Worm (Caenorhabditis elegans) whole organism, L3 larva: ENCODE measurements around the gene F01F1.14.

Experiments
- R02D3.7 ChIP-seq: fragments of 150-350 bp; optimal IDR thresholded peaks from 2 replicates; lab custom pipeline; 2014; ENCODE audit warnings: missing biosample characterization, missing genetic modification characterization
- aly-2 ChIP-seq: fragments of 150-350 bp; optimal IDR thresholded peaks from 2 replicates; lab custom pipeline; 2014; ENCODE audit warnings: missing biosample characterization, missing genetic modification characterization
- ama-1 ChIP-seq: fragments of 150-350 bp; optimal IDR thresholded peaks from 2 replicates; lab custom pipeline; 2018
- ceh-16 ChIP-seq: sonication (generic microtip); optimal IDR thresholded peaks from 2 replicates; lab custom pipeline; 2017; ENCODE audit warnings: missing biosample characterization, missing genetic modification characterization
- ceh-28 ChIP-seq: fragments of 150-350 bp; optimal IDR thresholded peaks from 2 replicates; lab custom pipeline; 2014; ENCODE audit warnings: missing biosample characterization, missing genetic modification reagents, missing genetic modification characterization
- ceh-82 ChIP-seq: fragments of 150-350 bp; optimal IDR thresholded peaks from 2 replicates; lab custom pipeline; 2014; ENCODE audit warnings: missing biosample characterization, missing genetic modification characterization
- ceh-9 ChIP-seq: sonication (generic microtip); optimal IDR thresholded peaks from 2 replicates; lab custom pipeline; 2018; ENCODE audit warnings: missing biosample characterization, missing genetic modification characterization
- egl-27 ChIP-seq: sonication (generic microtip); optimal IDR thresholded peaks from 4 replicates; lab custom pipeline; 2017; ENCODE audit warnings: missing biosample characterization, missing genetic modification reagents, missing genetic modification characterization
- egl-5 ChIP-seq: fragments of 150-350 bp; optimal IDR thresholded peaks from 2 replicates; lab custom pipeline; 2017; ENCODE audit warnings: missing biosample characterization, missing genetic modification reagents, missing genetic modification characterization, inconsistent platforms
- elt-1 ChIP-seq: fragments of 150-350 bp; optimal IDR thresholded peaks from 2 replicates; lab custom pipeline; 2014; ENCODE audit warnings: missing biosample characterization, missing genetic modification characterization
- elt-2 ChIP-seq: sonication (generic microtip); optimal IDR thresholded peaks from 2 replicates; lab custom pipeline; 2016; ENCODE audit warnings: missing genetic modification reagents, mild to moderate bottlenecking, missing genetic modification characterization, missing compliant biosample characterization
- elt-3 ChIP-seq, 3 experiments: fragments of 150-350 bp in 1 of 3; sonication (generic microtip) in 2 of 3; optimal IDR thresholded peaks; 2 replicates in 2 of 3; 4 replicates in 1 of 3; lab custom pipeline; 2014 to 2017; ENCODE audit warnings: missing biosample characterization in 3 of 3, missing genetic modification characterization in 3 of 3
- fkh-10 ChIP-seq: sonication (generic microtip); optimal IDR thresholded peaks from 2 replicates; lab custom pipeline; 2017; ENCODE audit warnings: missing biosample characterization, missing genetic modification reagents, missing genetic modification characterization
- fos-1 ChIP-seq: fragments of 150-350 bp; optimal IDR thresholded peaks from 2 replicates; lab custom pipeline; 2014; ENCODE audit warnings: missing biosample characterization, missing genetic modification characterization
- jun-1 ChIP-seq: fragments of 150-350 bp; optimal IDR thresholded peaks from 2 replicates; lab custom pipeline; 2014; ENCODE audit warnings: missing biosample characterization, missing genetic modification reagents, missing genetic modification characterization
- lsy-12 ChIP-seq: sonication (generic microtip); optimal IDR thresholded peaks from 2 replicates; lab custom pipeline; 2016; ENCODE audit warnings: mild to moderate bottlenecking, missing genetic modification characterization, missing compliant biosample characterization
- nfya-1 ChIP-seq: sonication (generic microtip); optimal IDR thresholded peaks from 2 replicates; lab custom pipeline; 2017; ENCODE audit warnings: missing genetic modification characterization, mild to moderate bottlenecking, missing compliant biosample characterization, antibody characterized with exemption, moderate library complexity; ENCODE audit not compliant: insufficient read depth
- nhr-12 ChIP-seq: fragments of 150-350 bp; optimal IDR thresholded peaks from 2 replicates; lab custom pipeline; 2014; ENCODE audit warnings: missing biosample characterization, missing genetic modification characterization
- nhr-23 ChIP-seq: fragments of 150-350 bp; optimal IDR thresholded peaks from 2 replicates; lab custom pipeline; 2014; ENCODE audit warnings: missing biosample characterization, missing genetic modification reagents, missing genetic modification characterization
- nhr-237 ChIP-seq: fragments of 150-350 bp; optimal IDR thresholded peaks from 2 replicates; lab custom pipeline; 2014; ENCODE audit warnings: missing biosample characterization, missing genetic modification characterization
- nhr-25 ChIP-seq: sonication (generic microtip); optimal IDR thresholded peaks from 2 replicates; lab custom pipeline; 2017; ENCODE audit warnings: missing biosample characterization, missing genetic modification characterization
- nhr-43 ChIP-seq: sonication (generic microtip); optimal IDR thresholded peaks from 2 replicates; lab custom pipeline; 2016; ENCODE audit warnings: mild to moderate bottlenecking, missing genetic modification characterization, missing compliant biosample characterization; ENCODE audit not compliant: poor library complexity, severe bottlenecking
- nhr-67 ChIP-seq: fragments of 150-350 bp; optimal IDR thresholded peaks from 2 replicates; lab custom pipeline; 2014; ENCODE audit warnings: missing biosample characterization, missing genetic modification characterization
- nhr-76 ChIP-seq: fragments of 150-350 bp; sonication (generic microtip); optimal IDR thresholded peaks from 5 replicates; lab custom pipeline; 2014; ENCODE audit warnings: missing biosample characterization, missing genetic modification characterization
- nhr-77 ChIP-seq: fragments of 150-350 bp; optimal IDR thresholded peaks from 2 replicates; lab custom pipeline; 2014; ENCODE audit warnings: missing biosample characterization, missing genetic modification characterization
- pha-4 ChIP-seq: fragments of 150-350 bp; optimal IDR thresholded peaks from 2 replicates; lab custom pipeline; 2014; ENCODE audit warnings: missing biosample characterization, missing genetic modification reagents, missing genetic modification characterization
- pqm-1 ChIP-seq: fragments of 150-350 bp; optimal IDR thresholded peaks from 2 replicates; lab custom pipeline; 2017; ENCODE audit warnings: missing biosample characterization, missing genetic modification characterization, inconsistent platforms
- sea-2 ChIP-seq: fragments of 150-350 bp; sonication (generic microtip); optimal IDR thresholded peaks from 4 replicates; lab custom pipeline; 2014; ENCODE audit warnings: missing biosample characterization, missing genetic modification reagents, missing genetic modification characterization
- skn-1 ChIP-seq: fragments of 150-350 bp; optimal IDR thresholded peaks from 2 replicates; lab custom pipeline; 2014; ENCODE audit warnings: missing biosample characterization, missing genetic modification characterization
- tbx-2 ChIP-seq: sonication (generic microtip); optimal IDR thresholded peaks from 2 replicates; lab custom pipeline; 2016; ENCODE audit warnings: mild to moderate bottlenecking, missing genetic modification characterization, missing compliant biosample characterization
- unc-62 ChIP-seq: fragments of 150-350 bp; sonication (generic microtip); optimal IDR thresholded peaks from 4 replicates; lab custom pipeline; 2014; ENCODE audit warnings: missing biosample characterization, missing genetic modification reagents, missing genetic modification characterization
- zag-1 ChIP-seq: fragments of 150-350 bp; optimal IDR thresholded peaks from 2 replicates; lab custom pipeline; 2014; ENCODE audit warnings: missing biosample characterization, missing genetic modification characterization
- ztf-11 ChIP-seq: fragments of 150-350 bp; optimal IDR thresholded peaks from 2 replicates; lab custom pipeline; 2014; ENCODE audit warnings: missing biosample characterization, missing genetic modification characterization
- ztf-4 ChIP-seq: fragments of 150-350 bp; optimal IDR thresholded peaks from 2 replicates; lab custom pipeline; 2014; ENCODE audit warnings: missing biosample characterization, missing genetic modification characterization

The F01F1.14 gene

ce11 chrIII:5892909-5893308 is 10.2 kb upstream of the F01F1.14 start:
- no peak for TF ChIP-seq jun-1 (tag; lab: Kevin White, UChicago)
- TF ChIP-seq ztf-11 (tag; lab: Kevin White, UChicago), result no peak
- peak; percentile 59 for TF ChIP-seq pha-4 (tag; lab: Kevin White, UChicago)

- TF ChIP-seq sea-2 (GFP tag; lab: Kevin White, UChicago), result no peak
- TF ChIP-seq egl-5 (tag; lab: Kevin White, UChicago), result no peak
- no peak for TF ChIP-seq aly-2 (tag; lab: Kevin White, UChicago)
- no peak for TF ChIP-seq fkh-10 (GFP tag; lab: Kevin White, UChicago)
- no peak for TF ChIP-seq elt-1 (tag; lab: Kevin White, UChicago)
- no peak for TF ChIP-seq ceh-16
- TF ChIP-seq ama-1 (lab: Kevin White, UChicago), result no peak
- no peak for TF ChIP-seq ztf-11 (tag; lab: Kevin White, UChicago)
- TF ChIP-seq nhr-43 (tag; lab: Kevin White, UChicago), result no peak
- no peak for TF ChIP-seq unc-62 (GFP tag; lab: Kevin White, UChicago)
- TF ChIP-seq nhr-67, result no peak
- no peak for TF ChIP-seq lsy-12 (tag; lab: Kevin White, UChicago)
- TF ChIP-seq nhr-77 (tag; lab: Kevin White, UChicago), result no peak
- no peak for TF ChIP-seq elt-3 (tag; optimal IDR thresholded peaks at IDR 0.05; lab: Kevin White, UChicago)
- no peak for TF ChIP-seq nfya-1 (tag; lab: Kevin White, UChicago)
- TF ChIP-seq jun-1 (tag; lab: Kevin White, UChicago), result no peak
- no peak for TF ChIP-seq ceh-82 (tag; lab: Kevin White, UChicago)
- no peak for TF ChIP-seq tbx-2 (tag; lab: Kevin White, UChicago)
- no peak for TF ChIP-seq ztf-4 (tag; lab: Kevin White, UChicago)
Observed at ce11 chrIII:5888675-5889074, 6.0 kb upstream of the F01F1.14 start, which contains the start of gene C28H8.8. Gene C28H8.8 (minus strand): TSS chrIII:5888775.

- TF ChIP-seq nhr-237 (tag; lab: Kevin White, UChicago) (no peak), lsy-12 (tag; lab: Kevin White, UChicago) (no peak), nhr-12 (tag; lab: Kevin White, UChicago) (no peak), zag-1 (tag; lab: Kevin White, UChicago) (no peak), ceh-28 (tag; lab: Kevin White, UChicago) (no peak), R02D3.7 (tag; lab: Kevin White, UChicago) (no peak), fkh-10 (GFP tag; lab: Kevin White, UChicago) (no peak), nhr-67 (no peak), elt-2 (no peak), nhr-76 (tag; lab: Kevin White, UChicago) (no peak), nhr-23 (tag; lab: Kevin White, UChicago) (no peak), ceh-9 (tag; lab: Kevin White, UChicago) (no peak), nhr-25 (tag; lab: Kevin White, UChicago) (no peak)
Observed at ce11 chrIII:5886893-5887292, 4.2 kb upstream of the F01F1.14 start, which contains the start of gene C28H8.7. Gene C28H8.7 (minus strand): TSS chrIII:5886993.

- TF ChIP-seq nhr-23 (tag; lab: Kevin White, UChicago), result no peak
- TF ChIP-seq nhr-67, result no peak
- no peak for TF ChIP-seq pqm-1 (tag; lab: Kevin White, UChicago)
- no peak for TF ChIP-seq elt-3 (tag; optimal IDR thresholded peaks at IDR 0.05; lab: Kevin White, UChicago)
- TF ChIP-seq ceh-82 (tag; lab: Kevin White, UChicago), result no peak
- no peak for TF ChIP-seq fos-1 (tag; lab: Kevin White, UChicago)
Observed at ce11 chrIII:5884459-5884858, 1.7 kb upstream of the F01F1.14 start.

- TF ChIP-seq jun-1 (tag; lab: Kevin White, UChicago), result no peak
- no peak for TF ChIP-seq nhr-67
- TF ChIP-seq skn-1 (tag; lab: Kevin White, UChicago), result no peak
- no peak for TF ChIP-seq nhr-77 (tag; lab: Kevin White, UChicago)
- no peak for TF ChIP-seq fos-1 (tag; lab: Kevin White, UChicago)
- TF ChIP-seq egl-27 (tag; lab: Kevin White, UChicago), result no peak
Observed at ce11 chrIII:5884007-5884406, 1.3 kb upstream of the F01F1.14 start, which contains the start of gene C28H8.5. Gene C28H8.5 (plus strand): TSS chrIII:5884307.
